Worm (Caenorhabditis elegans) whole organism, late embryonic: ENCODE data around the gene col-106.

ENCODE experiments used
- ceh-9 ChIP-seq: sonication (generic microtip); optimal IDR thresholded peaks from 2 replicates; lab custom pipeline; 2016; ENCODE audit warnings: mild to moderate bottlenecking, missing genetic modification characterization, inconsistent platforms, missing compliant biosample characterization
- hlh-13 ChIP-seq: fragments of 200-800 bp; sonication (Bioruptor generic); optimal IDR thresholded peaks from 2 replicates; lab custom pipeline; 2018; ENCODE audit warnings: mild to moderate bottlenecking, missing genetic modification characterization, missing compliant biosample characterization
- rnt-1 ChIP-seq: sonication (generic microtip); optimal IDR thresholded peaks from 2 replicates; lab custom pipeline; 2016; ENCODE audit warnings: missing genetic modification characterization, missing compliant biosample characterization

DNA sequence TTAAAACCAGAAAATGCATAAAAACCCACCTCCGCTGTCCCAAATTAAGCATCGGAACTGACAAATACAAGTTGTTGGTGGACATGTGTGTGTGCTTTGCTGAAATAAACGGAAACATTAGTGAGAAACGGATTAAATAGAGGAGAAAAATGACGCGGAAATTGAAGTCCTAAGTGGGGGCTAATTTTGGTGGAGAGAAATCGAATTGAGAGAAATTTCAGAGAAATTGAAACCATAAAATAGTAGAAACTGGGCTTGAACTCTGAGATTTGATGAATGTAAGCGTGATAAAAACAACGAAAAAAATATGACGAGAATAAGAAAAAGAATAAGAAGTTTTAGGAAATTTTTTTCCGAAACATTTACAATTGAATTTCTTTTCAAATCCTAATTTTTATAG, 14.4 kb upstream of the col-106 start, which contains the start of gene Y77E11A.12:
- no peak for TF ChIP-seq hlh-13
- no peak for TF ChIP-seq rnt-1 (tag; lab: Kevin White, UChicago)
- TF ChIP-seq ceh-9 (tag; lab: Kevin White, UChicago), result no peak
